Worm (Caenorhabditis elegans): Measurements from ENCODE around the gene cyk-4.
A peak's percentile ranks its signal among the peaks of the same experiment; 100 is the strongest.

- TF ChIP-seq ama-1 (optimal IDR thresholded peaks at IDR 0.05): peak; percentile 9
- no peak for TF ChIP-seq sea-1 (GFP tag; conservative IDR thresholded peaks at IDR 0.05)
- TF ChIP-seq flt-1 (GFP tag; IDR thresholded peaks at IDR 0.05): no peak
- no peak for TF ChIP-seq ets-7 (tag; optimal IDR thresholded peaks at IDR 0.05)
- TF ChIP-seq aly-1 (tag; optimal IDR thresholded peaks at IDR 0.05): no peak
- TF ChIP-seq B0310.2 (tag; optimal IDR thresholded peaks at IDR 0.05): no peak
- no peak for TF ChIP-seq F13C5.2 (tag; optimal IDR thresholded peaks at IDR 0.05)
- TF ChIP-seq tra-4 (tag; optimal IDR thresholded peaks at IDR 0.05): no peak
Observed at ce11 chrIII:13724018-13724892, 46.8 kb downstream of the cyk-4 start.
